Fruit fly (Drosophila melanogaster) whole organism, wandering third instar larva: Measurements from ENCODE around the gene CG14282.

Source experiments
- Abd-B ChIP-seq: fragments of >200 bp; optimal IDR thresholded peaks from 2 replicates; lab custom pipeline; 2017; ENCODE audit warnings: missing biosample characterization, missing genetic modification characterization
- CG32264 ChIP-seq: fragments of 200-800 bp; sonication (Bioruptor generic); optimal IDR thresholded peaks from 2 replicates; lab custom pipeline; 2016; ENCODE audit warnings: missing biosample characterization, missing genetic modification characterization
- CG9705 ChIP-seq: fragments of 200-800 bp; sonication (Bioruptor generic); optimal IDR thresholded peaks from 2 replicates; lab custom pipeline; 2018; ENCODE audit warnings: missing biosample characterization, mild to moderate bottlenecking, missing genetic modification characterization
- CrebA ChIP-seq: fragments of 200-800 bp; sonication (Bioruptor generic); optimal IDR thresholded peaks from 2 replicates; lab custom pipeline; 2016; ENCODE audit warnings: missing biosample characterization, mild to moderate bottlenecking, missing genetic modification characterization, borderline replicate concordance
- Dfd ChIP-seq: fragments of >200 bp; optimal IDR thresholded peaks from 2 replicates; lab custom pipeline; 2017; ENCODE audit warnings: missing biosample characterization, missing genetic modification characterization
- Dif ChIP-seq: fragments of 200-275, 200-300 bp; sonication (Bioruptor generic); optimal IDR thresholded peaks from 2 replicates; lab custom pipeline; 2018; ENCODE audit warnings: missing biosample characterization, missing genetic modification characterization; ENCODE audit not compliant: partially characterized antibody
- GATAd ChIP-seq: sonication (Bioruptor generic); optimal IDR thresholded peaks from 2 replicates; lab custom pipeline; 2016; ENCODE audit warnings: missing biosample characterization, missing genetic modification characterization
- HLH106 ChIP-seq: fragments of 200-800 bp; optimal IDR thresholded peaks from 3 replicates; lab custom pipeline; 2019; ENCODE audit warnings: missing biosample characterization, mild to moderate bottlenecking, missing genetic modification characterization, moderate library complexity
- Hnf4 ChIP-seq: fragments of 200-800 bp; sonication (Bioruptor generic); optimal IDR thresholded peaks from 2 replicates; lab custom pipeline; 2016; ENCODE audit warnings: missing biosample characterization, mild to moderate bottlenecking, missing genetic modification characterization
- Hr78 ChIP-seq: fragments of >200 bp; optimal IDR thresholded peaks from 2 replicates; lab custom pipeline; 2017; ENCODE audit warnings: missing biosample characterization, missing genetic modification characterization
- Hr83 ChIP-seq: fragments of 200-300 bp; sonication (Bioruptor generic); optimal IDR thresholded peaks from 2 replicates; lab custom pipeline; 2016; ENCODE audit warnings: missing biosample characterization, mild to moderate bottlenecking, missing genetic modification characterization, moderate library complexity; ENCODE audit not compliant: poor library complexity, severe bottlenecking
- Jra ChIP-seq: sonication (Bioruptor generic); optimal IDR thresholded peaks from 2 replicates; lab custom pipeline; 2016; ENCODE audit warnings: missing biosample characterization, missing genetic modification characterization
- Mio ChIP-seq: sonication (Bioruptor generic); optimal IDR thresholded peaks from 2 replicates; lab custom pipeline; 2016; ENCODE audit warnings: missing biosample characterization, missing genetic modification characterization
- Myc ChIP-seq: fragments of >200 bp; optimal IDR thresholded peaks from 2 replicates; lab custom pipeline; 2017
- N ChIP-seq: fragments of >200 bp; optimal IDR thresholded peaks from 2 replicates; lab custom pipeline; 2018; ENCODE audit warnings: missing biosample characterization, missing external identifiers, missing genetic modification characterization
- OdsH ChIP-seq: fragments of 200-800 bp; sonication (Bioruptor generic); optimal IDR thresholded peaks from 2 replicates; lab custom pipeline; 2016; ENCODE audit warnings: missing biosample characterization, mild to moderate bottlenecking, missing genetic modification characterization
- Rel ChIP-seq, 2 experiments: fragments of 200-800 bp; sonication (Bioruptor generic) in 1 of 2; optimal IDR thresholded peaks; 2 replicates in 1 of 2; 3 replicates in 1 of 2; lab custom pipeline; 2016 to 2019; ENCODE audit warnings: mild to moderate bottlenecking in 2 of 2, missing biosample characterization in 2 of 2, missing genetic modification characterization in 2 of 2, moderate library complexity in 1 of 2
- Sp1 ChIP-seq: fragments of 200-800 bp; sonication (Bioruptor generic); optimal IDR thresholded peaks from 3 replicates; lab custom pipeline; 2019; ENCODE audit warnings: missing biosample characterization, mild to moderate bottlenecking, missing genetic modification characterization, moderate library complexity
- Vsx2 ChIP-seq: fragments of 200-300, 225-300 bp; sonication (Bioruptor generic); optimal IDR thresholded peaks from 2 replicates; lab custom pipeline; 2018; ENCODE audit warnings: missing biosample characterization, missing genetic modification characterization; ENCODE audit not compliant: partially characterized antibody
- br ChIP-seq: fragments of 200-800 bp; sonication (Bioruptor generic); optimal IDR thresholded peaks from 2 replicates; lab custom pipeline; 2016; ENCODE audit warnings: missing biosample characterization, missing genetic modification characterization
- brk ChIP-seq: fragments of 200-800 bp; sonication (Bioruptor generic); optimal IDR thresholded peaks from 2 replicates; lab custom pipeline; 2016; ENCODE audit warnings: missing biosample characterization, mild to moderate bottlenecking, missing genetic modification characterization
- dl ChIP-seq, 2 experiments: fragments of 175-275, 200-275 bp in 1 of 2; fragments of 200-275 bp in 1 of 2; sonication (Bioruptor generic); optimal IDR thresholded peaks; lab custom pipeline; 2018; ENCODE audit warnings: mild to moderate bottlenecking in 2 of 2, missing biosample characterization in 2 of 2, missing genetic modification characterization in 2 of 2, moderate library complexity in 2 of 2; ENCODE audit not compliant: partially characterized antibody in 2 of 2, insufficient read depth in 1 of 2
- dmrt93B ChIP-seq: fragments of 200-800 bp; sonication (Bioruptor generic); optimal IDR thresholded peaks from 2 replicates; lab custom pipeline; 2018; ENCODE audit warnings: missing biosample characterization, mild to moderate bottlenecking, missing genetic modification characterization
- dsf ChIP-seq: sonication (Bioruptor generic); optimal IDR thresholded peaks from 2 replicates; lab custom pipeline; 2016; ENCODE audit warnings: missing biosample characterization, missing genetic modification characterization, borderline replicate concordance
- ey ChIP-seq: fragments of 200-800 bp; sonication (Bioruptor generic); optimal IDR thresholded peaks from 2 replicates; lab custom pipeline; 2016; ENCODE audit warnings: missing biosample characterization, missing genetic modification characterization
- foxo ChIP-seq, 2 experiments: fragments of 200-800 bp; sonication (Bioruptor generic); optimal IDR thresholded peaks; 2 replicates in 1 of 2; 3 replicates in 1 of 2; lab custom pipeline; 2016 to 2017; ENCODE audit warnings: missing biosample characterization in 2 of 2, missing genetic modification characterization in 2 of 2
- fru ChIP-seq: fragments of 200-800 bp; sonication (Bioruptor generic); optimal IDR thresholded peaks from 3 replicates; lab custom pipeline; 2016; ENCODE audit warnings: missing biosample characterization, mild to moderate bottlenecking, missing genetic modification characterization
- h ChIP-seq: fragments of 200-800 bp; sonication (Bioruptor generic); optimal IDR thresholded peaks from 3 replicates; lab custom pipeline; 2016; ENCODE audit warnings: missing biosample characterization, mild to moderate bottlenecking, missing genetic modification characterization
- jim ChIP-seq: fragments of 175-275, 200-325 bp; sonication (Bioruptor generic); optimal IDR thresholded peaks from 2 replicates; lab custom pipeline; 2016; ENCODE audit warnings: missing biosample characterization, mild to moderate bottlenecking, missing genetic modification characterization
- lola ChIP-seq: fragments of >200 bp; optimal IDR thresholded peaks from 2 replicates; lab custom pipeline; 2017; ENCODE audit warnings: missing biosample characterization, missing genetic modification characterization
- pan ChIP-seq: fragments of >200 bp; optimal IDR thresholded peaks from 2 replicates; lab custom pipeline; 2017
- psq ChIP-seq: fragments of 200-800 bp; sonication (Bioruptor generic); optimal IDR thresholded peaks from 3 replicates; lab custom pipeline; 2017; ENCODE audit warnings: missing biosample characterization, mild to moderate bottlenecking, missing genetic modification characterization, moderate library complexity
- rgr ChIP-seq: fragments of 200-800 bp; sonication (Bioruptor generic); optimal IDR thresholded peaks from 3 replicates; lab custom pipeline; 2016; ENCODE audit warnings: missing biosample characterization, mild to moderate bottlenecking, missing genetic modification characterization
- sage ChIP-seq: fragments of 200-800 bp; sonication (Bioruptor generic); optimal IDR thresholded peaks from 2 replicates; lab custom pipeline; 2016; ENCODE audit warnings: missing biosample characterization, mild to moderate bottlenecking, missing genetic modification characterization
- sv ChIP-seq: fragments of 200-800 bp; sonication (Bioruptor generic); optimal IDR thresholded peaks from 3 replicates; lab custom pipeline; 2016; ENCODE audit warnings: missing biosample characterization, missing genetic modification characterization
- tai ChIP-seq: sonication (Bioruptor generic); optimal IDR thresholded peaks from 2 replicates; lab custom pipeline; 2016; ENCODE audit warnings: missing biosample characterization, missing genetic modification characterization
- usp ChIP-seq: fragments of >200 bp; optimal IDR thresholded peaks from 2 replicates; lab custom pipeline; 2017; ENCODE audit warnings: missing biosample characterization, missing genetic modification characterization
- woc ChIP-seq: sonication (Bioruptor generic); optimal IDR thresholded peaks from 2 replicates; lab custom pipeline; 2016; ENCODE audit warnings: missing biosample characterization, mild to moderate bottlenecking, missing genetic modification characterization

Gene CG14282

DNA sequence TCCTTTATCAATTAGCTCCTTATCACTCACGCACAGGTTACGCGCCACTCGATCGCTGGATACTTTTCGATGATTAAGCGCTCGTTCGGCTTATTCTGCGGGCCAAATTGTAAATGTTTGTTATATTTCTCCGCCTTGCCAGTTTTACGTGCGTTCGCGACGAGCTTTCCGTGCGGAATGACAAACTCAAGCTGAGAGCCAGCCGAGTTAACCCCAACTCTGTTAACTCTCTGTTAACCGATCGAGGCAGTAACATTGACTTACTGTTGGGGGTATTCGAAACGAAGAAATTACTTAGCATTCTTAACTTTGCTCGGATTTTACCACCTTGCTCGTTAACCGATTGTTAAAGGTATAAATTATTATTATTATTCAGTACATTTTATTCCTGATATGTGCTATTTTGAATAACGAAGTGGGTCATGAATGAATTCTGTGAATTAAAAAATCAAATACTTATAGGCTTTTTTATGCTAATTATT lies 23.3 kb upstream of the CG14282 start, which contains the start of gene CG5835 (continued):
- TF ChIP-seq Hr83 (no peak), CG9705 (no peak), Rel (GFP tag; optimal IDR thresholded peaks at IDR 0.05; lab: Kevin White, UChicago) (no peak), Rel (tag; optimal IDR thresholded peaks at IDR 0.05; lab: Kevin White, UChicago) (peak; percentile 42), ey (GFP tag; lab: Kevin White, UChicago) (no peak), dsf (GFP tag; lab: Kevin White, UChicago) (peak; percentile 21), dmrt93B (GFP tag; lab: Kevin White, UChicago) (no peak), Dfd (GFP tag; lab: Kevin White, UChicago) (no peak), lola (GFP tag; lab: Kevin White, UChicago) (no peak), Jra (GFP tag; lab: Kevin White, UChicago) (peak; percentile 21), psq (GFP tag; lab: Kevin White, UChicago) (no peak), woc (GFP tag; lab: Kevin White, UChicago) (no peak), h (peak; percentile 47), Myc (lab: Kevin White, UChicago) (no peak)

DNA sequence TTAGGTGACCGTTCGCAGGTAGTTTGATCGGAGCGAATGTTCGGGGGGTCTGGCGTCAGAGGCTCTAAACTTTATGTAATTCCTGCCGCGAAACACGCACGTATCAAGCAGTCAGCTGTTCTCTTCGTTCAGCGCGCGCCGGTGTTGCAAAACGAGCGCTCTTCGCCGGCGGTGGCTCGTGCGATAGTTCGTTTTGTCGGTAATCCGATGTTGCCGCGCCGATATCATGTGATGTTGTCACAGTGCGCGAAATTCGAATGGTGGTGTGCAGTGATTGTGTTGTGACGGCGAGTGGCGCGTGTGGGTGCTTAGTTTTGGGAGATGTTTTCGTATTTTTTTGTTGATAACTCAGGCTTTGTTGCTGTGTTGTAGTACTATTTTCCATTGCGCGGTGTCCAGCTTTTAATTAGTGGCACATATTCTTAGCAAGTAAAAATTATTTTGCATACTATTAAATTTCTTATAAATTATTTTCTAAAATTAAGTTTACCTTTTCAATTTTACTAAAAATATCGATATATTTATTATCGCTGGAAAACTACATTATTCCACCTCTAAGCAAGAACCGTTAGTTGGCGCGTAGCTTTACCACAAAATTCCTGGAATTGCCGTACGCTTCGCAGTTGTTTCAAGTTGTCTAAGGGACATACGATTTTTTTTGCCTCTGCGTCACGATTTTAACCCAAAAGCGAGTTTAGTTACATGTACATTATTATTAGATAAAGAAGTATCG lies 20.0 kb upstream of the CG14282 start, which contains the start of gene nanos:
TSS of gene nanos (plus strand) at position 569 of the 733 bp plus-strand sequence.
- TF ChIP-seq Sp1 (peak; percentile 44), woc (GFP tag; lab: Kevin White, UChicago) (peak; percentile 7), dsf (GFP tag; lab: Kevin White, UChicago) (peak; percentile 34), Rel (GFP tag; optimal IDR thresholded peaks at IDR 0.05; lab: Kevin White, UChicago) (no peak), Rel (tag; optimal IDR thresholded peaks at IDR 0.05; lab: Kevin White, UChicago) (peak; percentile 59), N (GFP tag; lab: Kevin White, UChicago) (no peak), h (peak; percentile 74), dmrt93B (GFP tag; lab: Kevin White, UChicago) (peak; percentile 45), Mio (GFP tag; lab: Kevin White, UChicago) (peak; percentile 52), foxo (GFP tag; optimal IDR thresholded peaks at IDR 0.05; lab: Kevin White, UChicago) (peak in 1 of 2 experiments; percentile 67), jim (no peak), fru (GFP tag; lab: Kevin White, UChicago) (peak; percentile 61), ey (GFP tag; lab: Kevin White, UChicago) (peak; percentile 50), psq (GFP tag; lab: Kevin White, UChicago) (peak; percentile 30), Hnf4 (GFP tag; lab: Kevin White, UChicago) (peak; percentile 81), Myc (lab: Kevin White, UChicago) (peak; percentile 44), sv (GFP tag; lab: Kevin White, UChicago) (peak; percentile 66), CG32264 (GFP tag; lab: Kevin White, UChicago) (peak; percentile 15), GATAd (GFP tag; lab: Kevin White, UChicago) (peak; percentile 42), Dif (GFP tag; lab: Kevin White, UChicago) (no peak), tai (no peak), lola (GFP tag; lab: Kevin White, UChicago) (no peak), Hr83 (peak; percentile 97), rgr (GFP tag; lab: Kevin White, UChicago) (peak; percentile 79), usp (GFP tag; lab: Kevin White, UChicago) (no peak), dl (GFP tag; optimal IDR thresholded peaks at IDR 0.05; lab: Kevin White, UChicago; ENCODE audit: insufficient read depth in 1 of 2, partially characterized antibody in 2 of 2) (no peak), Jra (GFP tag; lab: Kevin White, UChicago) (peak; percentile 61), brk (GFP tag; lab: Kevin White, UChicago) (no peak), OdsH (GFP tag; lab: Kevin White, UChicago) (peak; percentile 51), Abd-B (GFP tag; lab: Kevin White, UChicago) (no peak), CrebA (GFP tag; lab: Kevin White, UChicago) (no peak), Dfd (GFP tag; lab: Kevin White, UChicago) (no peak), CG9705 (peak; percentile 38), sage (GFP tag; lab: Kevin White, UChicago) (no peak), Hr78 (GFP tag; lab: Kevin White, UChicago) (no peak), HLH106 (tag; lab: Kevin White, UChicago) (peak; percentile 64), Vsx2 (GFP tag; lab: Kevin White, UChicago) (no peak), pan (no peak), br (GFP tag; lab: Kevin White, UChicago) (peak; percentile 54)
